Worm (Caenorhabditis elegans): ENCODE measurements around the gene Y43F8B.1.

- TF ChIP-seq fax-1 (tag; optimal IDR thresholded peaks at IDR 0.05) (no peak), dmd-4 (tag; optimal IDR thresholded peaks at IDR 0.05; ENCODE audit: borderline replicate concordance) (no peak), lin-11 (tag; optimal IDR thresholded peaks at IDR 0.05) (no peak), F13H6.1 (tag; optimal IDR thresholded peaks at IDR 0.05) (no peak), unc-3 (GFP tag; conservative IDR thresholded peaks at IDR 0.05) (no peak), unc-3 (tag; optimal IDR thresholded peaks at IDR 0.05) (no peak), ceh-48 (tag; optimal IDR thresholded peaks at IDR 0.05) (no peak), pax-1 (tag; optimal IDR thresholded peaks at IDR 0.05) (no peak)
Observed at ce11 chrV:19579509-19579908, 33.5 kb upstream of the Y43F8B.1 start.

Measured in whole organism, late embryonic.